Fruit fly (Drosophila melanogaster) whole organism, prepupa: ENCODE data around the gene CG10348.

Source experiments
- Blimp-1 ChIP-seq: fragments of 200-800 bp; sonication (Bioruptor generic); optimal IDR thresholded peaks from 3 replicates; lab custom pipeline; 2017; ENCODE audit warnings: missing biosample characterization, missing genetic modification characterization, mild to moderate bottlenecking, moderate library complexity, missing genetic modification reagents
- CG10631 ChIP-seq: fragments of 200-800 bp; sonication (Bioruptor generic); optimal IDR thresholded peaks from 2 replicates; lab custom pipeline; 2016; ENCODE audit warnings: missing biosample characterization, missing genetic modification characterization
- CG10669 ChIP-seq: fragments of 200-800 bp; sonication (Bioruptor generic); optimal IDR thresholded peaks from 3 replicates; lab custom pipeline; 2018; ENCODE audit warnings: missing biosample characterization, mild to moderate bottlenecking, missing genetic modification characterization, moderate library complexity
- CG11294 ChIP-seq: fragments of 200-800 bp; sonication (Bioruptor generic); IDR thresholded peaks from 2 replicates; pipeline ENCODE4 v1.3.6; 2022; ENCODE audit warnings: missing biosample characterization, missing genetic modification characterization
- CG11762 ChIP-seq: fragments of 200-800 bp; sonication (Bioruptor generic); optimal IDR thresholded peaks from 3 replicates; lab custom pipeline; 2016; ENCODE audit warnings: missing biosample characterization, missing genetic modification characterization; ENCODE audit not compliant: insufficient read depth
- CG11902 ChIP-seq: fragments of 200-800 bp; sonication (Bioruptor generic); optimal IDR thresholded peaks from 3 replicates; lab custom pipeline; 2016; ENCODE audit warnings: missing biosample characterization, missing genetic modification characterization
- CG15336 ChIP-seq: fragments of 200-800 bp; sonication (Bioruptor generic); IDR thresholded peaks from 2 replicates; pipeline ENCODE4 v1.3.6; 2022; ENCODE audit warnings: missing biosample characterization, missing genetic modification characterization
- CG1621 ChIP-seq: fragments of 200-800 bp; sonication (Bioruptor generic); optimal IDR thresholded peaks from 3 replicates; lab custom pipeline; 2018; ENCODE audit warnings: missing biosample characterization, mild to moderate bottlenecking, missing genetic modification characterization
- CG16779 ChIP-seq: fragments of 200-800 bp; sonication (Bioruptor generic); optimal IDR thresholded peaks from 3 replicates; lab custom pipeline; 2017; ENCODE audit warnings: missing biosample characterization, mild to moderate bottlenecking, missing genetic modification characterization
- CG3032 ChIP-seq: fragments of 200-800 bp; optimal IDR thresholded peaks from 2 replicates; lab custom pipeline; 2019; ENCODE audit warnings: missing biosample characterization, mild to moderate bottlenecking, missing genetic modification characterization, moderate library complexity
- CG34406 ChIP-seq: fragments of 200-800 bp; sonication (Bioruptor generic); optimal IDR thresholded peaks from 3 replicates; lab custom pipeline; 2016; ENCODE audit warnings: missing biosample characterization, missing genetic modification characterization
- CG3919 ChIP-seq: fragments of 200-800 bp; sonication (Bioruptor generic); optimal IDR thresholded peaks from 3 replicates; lab custom pipeline; 2016; ENCODE audit warnings: missing biosample characterization, missing genetic modification characterization
- CG4318 ChIP-seq: fragments of 200-800 bp; sonication (Bioruptor generic); optimal IDR thresholded peaks from 3 replicates; lab custom pipeline; 2017; ENCODE audit warnings: missing biosample characterization, mild to moderate bottlenecking, missing genetic modification characterization
- CG6163 ChIP-seq: fragments of 200-800 bp; sonication (Bioruptor generic); IDR thresholded peaks from 3 replicates; pipeline ENCODE4 v1.3.6; 2022; ENCODE audit warnings: missing biosample characterization, missing genetic modification characterization
- CG6276 ChIP-seq: fragments of 200-800 bp; sonication (Bioruptor generic); optimal IDR thresholded peaks from 2 replicates; lab custom pipeline; 2017; ENCODE audit warnings: missing biosample characterization, mild to moderate bottlenecking, missing genetic modification characterization
- CG6808 ChIP-seq: fragments of 200-800 bp; sonication (Bioruptor generic); optimal IDR thresholded peaks from 3 replicates; lab custom pipeline; 2017; ENCODE audit warnings: missing biosample characterization, missing genetic modification characterization, mild to moderate bottlenecking, moderate library complexity, missing genetic modification reagents
- CG7368 ChIP-seq: fragments of 200-800 bp; sonication (Bioruptor generic); optimal IDR thresholded peaks from 3 replicates; lab custom pipeline; 2016; ENCODE audit warnings: missing biosample characterization, missing genetic modification characterization
- CG8119 ChIP-seq: fragments of 200-800 bp; sonication (Bioruptor generic); IDR thresholded peaks from 3 replicates; pipeline ENCODE4 v1.3.6; 2022; ENCODE audit warnings: missing biosample characterization, missing genetic modification characterization
- CG8319 ChIP-seq: fragments of 200-800 bp; sonication (Bioruptor generic); optimal IDR thresholded peaks from 3 replicates; lab custom pipeline; 2016; ENCODE audit warnings: missing biosample characterization, missing genetic modification characterization
- Eip75B ChIP-seq: fragments of 200-800 bp; sonication (Bioruptor generic); optimal IDR thresholded peaks from 3 replicates; lab custom pipeline; 2016; ENCODE audit warnings: missing biosample characterization, missing genetic modification characterization
- Eip78C ChIP-seq: fragments of 200-800 bp; sonication (Bioruptor generic); peaks from one replicate; lab custom pipeline; 2016; ENCODE audit warnings: missing biosample characterization, missing genetic modification characterization
- Ets21C ChIP-seq: fragments of 200-800 bp; sonication (Bioruptor generic); optimal IDR thresholded peaks from 3 replicates; lab custom pipeline; 2016; ENCODE audit warnings: missing biosample characterization, missing genetic modification characterization
- Ets96B ChIP-seq: fragments of 200-800 bp; optimal IDR thresholded peaks from 2 replicates; lab custom pipeline; 2019; ENCODE audit warnings: missing biosample characterization, mild to moderate bottlenecking, missing genetic modification characterization, moderate library complexity
- Gug ChIP-seq: fragments of 200-800 bp; sonication (Bioruptor generic); IDR thresholded peaks from 2 replicates; pipeline ENCODE4 v1.3.6; 2022; ENCODE audit warnings: missing biosample characterization, missing genetic modification characterization
- Hr39 ChIP-seq: fragments of 200-800 bp; sonication (Bioruptor generic); optimal IDR thresholded peaks from 2 replicates; lab custom pipeline; 2016; ENCODE audit warnings: missing biosample characterization, missing genetic modification characterization
- Hr4 ChIP-seq: fragments of 200-800 bp; sonication (Bioruptor generic); optimal IDR thresholded peaks from 3 replicates; lab custom pipeline; 2016; ENCODE audit warnings: missing biosample characterization, missing genetic modification characterization
- Lpt ChIP-seq: fragments of 200-800 bp; sonication (Bioruptor generic); optimal IDR thresholded peaks from 3 replicates; lab custom pipeline; 2016; ENCODE audit warnings: missing biosample characterization, missing genetic modification characterization
- OdsH ChIP-seq: fragments of 200-800 bp; sonication (Bioruptor generic); optimal IDR thresholded peaks from 3 replicates; lab custom pipeline; 2016; ENCODE audit warnings: missing biosample characterization, missing genetic modification characterization
- Smox ChIP-seq: fragments of 200-800 bp; sonication (Bioruptor generic); optimal IDR thresholded peaks from 3 replicates; lab custom pipeline; 2016; ENCODE audit warnings: missing biosample characterization, missing genetic modification characterization
- Sox102F ChIP-seq: fragments of 200-800 bp; sonication (Bioruptor generic); optimal IDR thresholded peaks from 2 replicates; lab custom pipeline; 2016; ENCODE audit warnings: missing biosample characterization, mild to moderate bottlenecking, missing genetic modification characterization
- Sox14 ChIP-seq: fragments of 200-800 bp; sonication (Bioruptor generic); optimal IDR thresholded peaks from 3 replicates; lab custom pipeline; 2016; ENCODE audit warnings: missing biosample characterization, missing genetic modification characterization
- Sox15 ChIP-seq: fragments of 200-800 bp; sonication (Bioruptor generic); optimal IDR thresholded peaks from 3 replicates; lab custom pipeline; 2016; ENCODE audit warnings: missing biosample characterization, missing genetic modification characterization
- achi ChIP-seq: fragments of 200-800 bp; sonication (Bioruptor generic); optimal IDR thresholded peaks from 3 replicates; lab custom pipeline; 2016; ENCODE audit warnings: missing biosample characterization, missing genetic modification characterization
- acj6 ChIP-seq: fragments of 200-800 bp; sonication (Bioruptor generic); optimal IDR thresholded peaks from 3 replicates; lab custom pipeline; 2016; ENCODE audit warnings: missing biosample characterization, missing genetic modification characterization
- cyc ChIP-seq: fragments of 200-800 bp; sonication (Bioruptor generic); optimal IDR thresholded peaks from 3 replicates; lab custom pipeline; 2016; ENCODE audit warnings: missing biosample characterization, missing genetic modification characterization
- dsx ChIP-seq: fragments of 200-800 bp; optimal IDR thresholded peaks from 3 replicates; lab custom pipeline; 2019; ENCODE audit warnings: missing biosample characterization, mild to moderate bottlenecking, missing genetic modification characterization, moderate library complexity; ENCODE audit not compliant: poor library complexity, severe bottlenecking
- eg ChIP-seq: fragments of 200-800 bp; sonication (Bioruptor generic); IDR thresholded peaks from 3 replicates; pipeline ENCODE4 v1.3.6; 2022; ENCODE audit warnings: missing biosample characterization, missing genetic modification characterization
- esn ChIP-seq: fragments of 200-800 bp; sonication (Bioruptor generic); optimal IDR thresholded peaks from 2 replicates; lab custom pipeline; 2016; ENCODE audit warnings: missing biosample characterization, mild to moderate bottlenecking, missing genetic modification characterization, moderate library complexity
- fd59A ChIP-seq: fragments of 200-800 bp; sonication (Bioruptor generic); optimal IDR thresholded peaks from 2 replicates; lab custom pipeline; 2017; ENCODE audit warnings: missing biosample characterization, mild to moderate bottlenecking, missing genetic modification characterization, missing genetic modification reagents
- fkh ChIP-seq: fragments of 200-800 bp; sonication (Bioruptor generic); optimal IDR thresholded peaks from 3 replicates; lab custom pipeline; 2017; ENCODE audit warnings: missing biosample characterization, mild to moderate bottlenecking, missing genetic modification characterization, moderate library complexity
- lz ChIP-seq: fragments of 200-800 bp; sonication (Bioruptor generic); optimal IDR thresholded peaks from 3 replicates; lab custom pipeline; 2016; ENCODE audit warnings: missing biosample characterization, missing genetic modification characterization
- net ChIP-seq: fragments of 200-800 bp; sonication (Bioruptor generic); optimal IDR thresholded peaks from 3 replicates; lab custom pipeline; 2016; ENCODE audit warnings: missing biosample characterization, missing genetic modification characterization
- pdm3 ChIP-seq: fragments of 200-800 bp; sonication (Bioruptor generic); optimal IDR thresholded peaks from 3 replicates; lab custom pipeline; 2016; ENCODE audit warnings: missing biosample characterization, missing genetic modification characterization
- salr ChIP-seq, 2 experiments: fragments of 200-800 bp; sonication (Bioruptor generic); optimal IDR thresholded peaks; 3 replicates each; lab custom pipeline; 2016 to 2018; ENCODE audit warnings: missing biosample characterization in 2 of 2, missing genetic modification characterization in 2 of 2, mild to moderate bottlenecking in 1 of 2
- ss ChIP-seq, 2 experiments: fragments of 200-800 bp; sonication (Bioruptor generic); optimal IDR thresholded peaks; 2 replicates in 1 of 2; 3 replicates in 1 of 2; lab custom pipeline; 2017 to 2018; ENCODE audit warnings: mild to moderate bottlenecking in 2 of 2, missing biosample characterization in 2 of 2, missing genetic modification characterization in 2 of 2, moderate library complexity in 1 of 2
- topi ChIP-seq: fragments of 200-800 bp; sonication (Bioruptor generic); optimal IDR thresholded peaks from 3 replicates; lab custom pipeline; 2016; ENCODE audit warnings: missing biosample characterization, missing genetic modification characterization
- vri ChIP-seq: fragments of 200-800 bp; sonication (Bioruptor generic); optimal IDR thresholded peaks from 3 replicates; lab custom pipeline; 2016; ENCODE audit warnings: missing biosample characterization, mild to moderate bottlenecking, missing genetic modification characterization

The CG10348 gene

dm6 chr2L:18717365-18718011 is 14.8 kb downstream of the CG10348 start:
- no peak for TF ChIP-seq net (GFP tag; lab: Kevin White, UChicago)
- TF ChIP-seq OdsH (GFP tag; lab: Kevin White, UChicago): peak; percentile 1
- no peak for TF ChIP-seq topi (GFP tag; lab: Kevin White, UChicago)
- no peak for TF ChIP-seq Smox
- TF ChIP-seq Hr4 (GFP tag; lab: Kevin White, UChicago): no peak
- TF ChIP-seq CG4318 (GFP tag; lab: Kevin White, UChicago): no peak
- TF ChIP-seq lz (GFP tag; lab: Kevin White, UChicago): no peak
- TF ChIP-seq salr (GFP tag; optimal IDR thresholded peaks at IDR 0.05; lab: Kevin White, UChicago): no peak
- TF ChIP-seq fd59A (GFP tag; lab: Kevin White, UChicago): peak; percentile 5
- TF ChIP-seq acj6 (GFP tag; lab: Kevin White, UChicago): no peak
- TF ChIP-seq CG15336 (GFP tag; lab: Robert Waterston, UW): peak; percentile 32; the same call in 1 of the 2 replicates
- TF ChIP-seq vri (GFP tag; lab: Kevin White, UChicago): no peak
- TF ChIP-seq CG1621 (tag; lab: Kevin White, UChicago): peak; percentile 8
- no peak for TF ChIP-seq Ets21C (GFP tag; lab: Kevin White, UChicago)
- TF ChIP-seq CG11294 (GFP tag; lab: Robert Waterston, UW): 0 out of 2 replicates have a peak, but pooled peaks have one; percentile 22
- TF ChIP-seq CG8119: peak; percentile 36; the same call in 1 of the 3 replicates
- no peak for TF ChIP-seq CG8319 (GFP tag; lab: Kevin White, UChicago)
- peak; percentile 15 for TF ChIP-seq Eip75B (GFP tag; lab: Kevin White, UChicago)
- peak; percentile 29 for TF ChIP-seq CG3032 (tag; lab: Kevin White, UChicago)
- peak; percentile 61 for TF ChIP-seq Eip78C
- TF ChIP-seq Gug: no peak
- TF ChIP-seq CG6163 (GFP tag; lab: Robert Waterston, UW): peak; percentile 60; the same call in 2 of the 3 replicates
- no peak for TF ChIP-seq dsx
- TF ChIP-seq fkh (GFP tag; lab: Kevin White, UChicago): peak; percentile 84
- TF ChIP-seq CG10669 (GFP tag; lab: Kevin White, UChicago): peak; percentile 25
- TF ChIP-seq CG10631 (GFP tag; lab: Kevin White, UChicago): peak; percentile 27
- peak; percentile 46 for TF ChIP-seq CG3919
- no peak for TF ChIP-seq eg (GFP tag; lab: Robert Waterston, UW)
- TF ChIP-seq CG16779 (tag; lab: Kevin White, UChicago): no peak
- no peak for TF ChIP-seq CG6808 (GFP tag; lab: Kevin White, UChicago)
- no peak for TF ChIP-seq CG11762 (GFP tag; lab: Kevin White, UChicago)
- TF ChIP-seq achi: no peak
- peak; percentile 50 for TF ChIP-seq Ets96B
- TF ChIP-seq pdm3 (GFP tag; lab: Kevin White, UChicago): peak; percentile 1
- no peak for TF ChIP-seq CG7368 (GFP tag; lab: Kevin White, UChicago)
- TF ChIP-seq Sox14 (GFP tag; lab: Kevin White, UChicago): peak; percentile 1
- no peak for TF ChIP-seq Lpt
- no peak for TF ChIP-seq CG34406 (GFP tag; lab: Kevin White, UChicago)
- peak in 1 of 2 experiments; percentile 44 for TF ChIP-seq ss (GFP tag; optimal IDR thresholded peaks at IDR 0.05; lab: Kevin White, UChicago)
- no peak for TF ChIP-seq esn (GFP tag; lab: Kevin White, UChicago)
- TF ChIP-seq, all 60 proteins: peak for 18

DNA sequence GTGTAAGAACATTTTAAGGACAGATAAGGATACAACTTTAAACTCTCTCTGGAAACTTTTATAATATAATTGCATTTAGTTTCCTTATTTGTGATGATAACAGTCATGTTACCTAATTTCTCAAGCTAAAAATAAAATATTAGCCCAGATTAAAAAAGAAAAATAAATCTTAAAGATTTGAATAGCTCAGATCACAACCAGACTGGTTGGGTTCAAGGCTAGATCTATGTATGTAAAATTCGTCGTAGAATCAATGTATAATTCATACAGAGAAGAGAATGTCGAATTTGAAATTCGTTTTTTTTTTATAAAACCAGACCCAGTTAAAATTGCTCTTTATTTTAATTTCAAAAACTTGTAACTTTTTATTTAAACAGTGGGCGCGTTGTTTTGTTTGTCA is 18.2 kb downstream of the CG10348 start:
- no peak for TF ChIP-seq acj6 (GFP tag; lab: Kevin White, UChicago)
- no peak for TF ChIP-seq CG11902 (GFP tag; lab: Kevin White, UChicago)
- TF ChIP-seq CG10669 (GFP tag; lab: Kevin White, UChicago): no peak
- no peak for TF ChIP-seq CG34406 (GFP tag; lab: Kevin White, UChicago)
- TF ChIP-seq Blimp-1 (GFP tag; lab: Kevin White, UChicago): no peak
- TF ChIP-seq Sox15 (GFP tag; lab: Kevin White, UChicago): no peak
- TF ChIP-seq cyc: no peak
- no peak for TF ChIP-seq Ets21C (GFP tag; lab: Kevin White, UChicago)
- TF ChIP-seq Hr39 (GFP tag; lab: Kevin White, UChicago): no peak
- TF ChIP-seq dsx: no peak
- TF ChIP-seq topi (GFP tag; lab: Kevin White, UChicago): no peak
- no peak for TF ChIP-seq CG3919
- TF ChIP-seq pdm3 (GFP tag; lab: Kevin White, UChicago): no peak
- no peak for TF ChIP-seq CG7368 (GFP tag; lab: Kevin White, UChicago)
- no peak for TF ChIP-seq Eip75B (GFP tag; lab: Kevin White, UChicago)
- TF ChIP-seq Ets96B: no peak
- TF ChIP-seq salr (GFP tag; optimal IDR thresholded peaks at IDR 0.05; lab: Kevin White, UChicago): no peak
- no peak for TF ChIP-seq Sox102F
- no peak for TF ChIP-seq CG6276 (GFP tag; lab: Kevin White, UChicago)
- no peak for TF ChIP-seq CG10631 (GFP tag; lab: Kevin White, UChicago)
